Fruit fly (Drosophila melanogaster) whole organism, embryonic: ENCODE results near the gene Cdc7.
A peak's percentile ranks its signal among the peaks of the same experiment; 100 is the strongest.

ENCODE experiments used
- CG10431 ChIP-seq: fragments of 200-800 bp; sonication (Bioruptor generic); optimal IDR thresholded peaks from 3 replicates; lab custom pipeline; 2018; ENCODE audit warnings: missing biosample characterization, mild to moderate bottlenecking, missing genetic modification characterization
- CG11085 ChIP-seq: fragments of 200-800 bp; sonication (Bioruptor generic); IDR thresholded peaks from 2 replicates; pipeline ENCODE4 v1.3.6; 2022; ENCODE audit warnings: missing biosample characterization, missing genetic modification characterization
- CG11456 ChIP-seq: fragments of 200-800 bp; sonication (Bioruptor generic); IDR thresholded peaks from 3 replicates; pipeline ENCODE4 v1.3.6; 2022; ENCODE audit warnings: missing biosample characterization, missing genetic modification characterization
- CG12071 ChIP-seq: fragments of 200-800 bp; sonication (Bioruptor generic); optimal IDR thresholded peaks from 3 replicates; lab custom pipeline; 2018; ENCODE audit warnings: missing biosample characterization, mild to moderate bottlenecking, missing genetic modification characterization
- CG13296 ChIP-seq: fragments of 200-800 bp; sonication (Bioruptor generic); optimal IDR thresholded peaks from 3 replicates; lab custom pipeline; 2018; ENCODE audit warnings: missing biosample characterization, mild to moderate bottlenecking, missing genetic modification characterization
- CG14050 ChIP-seq: fragments of 200-800 bp; sonication (Bioruptor generic); IDR thresholded peaks from 3 replicates; pipeline ENCODE4 v1.3.6; 2022; ENCODE audit warnings: missing biosample characterization, missing genetic modification characterization
- CG15073 ChIP-seq: fragments of 200-800 bp; sonication (Bioruptor generic); optimal IDR thresholded peaks from 2 replicates; lab custom pipeline; 2016; ENCODE audit warnings: missing biosample characterization, missing genetic modification characterization
- CG15514 ChIP-seq: fragments of 200-800 bp; sonication (Bioruptor generic); optimal IDR thresholded peaks from 3 replicates; lab custom pipeline; 2017; ENCODE audit warnings: missing biosample characterization, missing genetic modification characterization, mild to moderate bottlenecking, moderate library complexity, missing genetic modification reagents
- CG1602 ChIP-seq: fragments of 200-800 bp; sonication (Bioruptor generic); optimal IDR thresholded peaks from 3 replicates; lab custom pipeline; 2016; ENCODE audit warnings: missing biosample characterization, missing genetic modification characterization
- CG17612 ChIP-seq: fragments of 200-800 bp; sonication (Bioruptor generic); IDR thresholded peaks from 2 replicates; pipeline ENCODE4 v1.3.6; 2022; ENCODE audit warnings: missing biosample characterization, missing genetic modification characterization
- CG1792 ChIP-seq: fragments of 200-800 bp; sonication (Bioruptor generic); optimal IDR thresholded peaks from 2 replicates; lab custom pipeline; 2016; ENCODE audit warnings: missing biosample characterization, missing genetic modification characterization
- CG32772 ChIP-seq: fragments of 200-800 bp; sonication (Bioruptor generic); IDR thresholded peaks from 2 replicates; pipeline ENCODE4 v1.3.6; 2022; ENCODE audit warnings: missing biosample characterization, missing genetic modification characterization
- CG34224 ChIP-seq: fragments of 200-800 bp; sonication (Bioruptor generic); IDR thresholded peaks from 3 replicates; pipeline ENCODE4 v1.3.6; 2022; ENCODE audit warnings: missing biosample characterization, missing genetic modification characterization; ENCODE audit not compliant: partially characterized antibody
- CG42726 ChIP-seq: fragments of 200-800 bp; sonication (Bioruptor generic); IDR thresholded peaks from 2 replicates; pipeline ENCODE4 v1.3.6; 2022; ENCODE audit warnings: missing biosample characterization, missing genetic modification characterization; ENCODE audit not compliant: partially characterized antibody
- CG4730 ChIP-seq: fragments of 200-800 bp; sonication (Bioruptor generic); IDR thresholded peaks from 2 replicates; pipeline ENCODE4 v1.3.6; 2022; ENCODE audit warnings: missing biosample characterization, missing genetic modification characterization
- CG6765 ChIP-seq: fragments of 200-800 bp; sonication (Bioruptor generic); optimal IDR thresholded peaks from 3 replicates; lab custom pipeline; 2017; ENCODE audit warnings: missing biosample characterization, mild to moderate bottlenecking, missing genetic modification characterization
- CG7556 ChIP-seq: fragments of 200-800 bp; sonication (Bioruptor generic); optimal IDR thresholded peaks from 2 replicates; lab custom pipeline; 2017; ENCODE audit warnings: missing biosample characterization, mild to moderate bottlenecking, missing genetic modification characterization
- CG7745 ChIP-seq: fragments of 200-800 bp; sonication (Bioruptor generic); optimal IDR thresholded peaks from 2 replicates; lab custom pipeline; 2018; ENCODE audit warnings: missing biosample characterization, mild to moderate bottlenecking, missing genetic modification characterization, moderate library complexity
- CG8359 ChIP-seq: fragments of 200-800 bp; sonication (Bioruptor generic); optimal IDR thresholded peaks from 2 replicates; lab custom pipeline; 2017; ENCODE audit warnings: missing biosample characterization, mild to moderate bottlenecking, missing genetic modification characterization, borderline replicate concordance
- Deaf1 ChIP-seq: fragments of 200-800 bp; optimal IDR thresholded peaks from 3 replicates; lab custom pipeline; 2019; ENCODE audit warnings: missing biosample characterization, mild to moderate bottlenecking, missing genetic modification characterization, moderate library complexity
- Doc2 ChIP-seq: fragments of 200-800 bp; sonication (Bioruptor generic); IDR thresholded peaks from 2 replicates; pipeline ENCODE4 v1.3.6; 2022; ENCODE audit warnings: missing biosample characterization, missing genetic modification characterization
- E2f2 ChIP-seq: fragments of 200-800 bp; sonication (Bioruptor generic); IDR thresholded peaks from 2 replicates; pipeline ENCODE4 v1.3.6; 2022; ENCODE audit warnings: missing biosample characterization, missing genetic modification characterization
- Fer2 ChIP-seq: fragments of 200-800 bp; sonication (Bioruptor generic); optimal IDR thresholded peaks from 2 replicates; lab custom pipeline; 2018; ENCODE audit warnings: missing biosample characterization, mild to moderate bottlenecking, missing genetic modification characterization, moderate library complexity
- HLH4C ChIP-seq: fragments of 200-800 bp; sonication (Bioruptor generic); IDR thresholded peaks from 3 replicates; pipeline ENCODE4 v1.3.6; 2022; ENCODE audit warnings: missing biosample characterization, missing genetic modification characterization; ENCODE audit not compliant: partially characterized antibody
- Hey ChIP-seq: fragments of 200-800 bp; sonication (Bioruptor generic); optimal IDR thresholded peaks from 3 replicates; lab custom pipeline; 2018; ENCODE audit warnings: missing biosample characterization, mild to moderate bottlenecking, missing genetic modification characterization
- PHDP ChIP-seq: fragments of 200-800 bp; sonication (Bioruptor generic); optimal IDR thresholded peaks from 3 replicates; lab custom pipeline; 2018; ENCODE audit warnings: missing biosample characterization, mild to moderate bottlenecking, missing genetic modification characterization, moderate library complexity
- Pdp1 ChIP-seq, 2 experiments: fragments of 200-800 bp; sonication (Bioruptor generic); optimal IDR thresholded peaks; 3 replicates each; lab custom pipeline; 2016; ENCODE audit warnings: missing biosample characterization in 2 of 2, missing genetic modification characterization in 2 of 2, mild to moderate bottlenecking in 1 of 2, moderate library complexity in 1 of 2
- Ssrp ChIP-seq: fragments of 200-800 bp; sonication (Bioruptor generic); optimal IDR thresholded peaks from 2 replicates; lab custom pipeline; 2018; ENCODE audit warnings: missing biosample characterization, mild to moderate bottlenecking, missing genetic modification characterization, moderate library complexity
- crp ChIP-seq, 2 experiments: fragments of 200-800 bp; sonication (Bioruptor generic); optimal IDR thresholded peaks; 2 replicates in 1 of 2; 3 replicates in 1 of 2; lab custom pipeline; 2017; ENCODE audit warnings: missing biosample characterization in 2 of 2, missing genetic modification characterization in 2 of 2, mild to moderate bottlenecking in 1 of 2, moderate library complexity in 1 of 2
- dati ChIP-seq: fragments of 200-800 bp; sonication (Bioruptor generic); IDR thresholded peaks from 2 replicates; pipeline ENCODE4 v1.3.6; 2022; ENCODE audit warnings: missing biosample characterization, missing genetic modification characterization
- dmrt99B ChIP-seq: fragments of 200-800 bp; sonication (Bioruptor generic); optimal IDR thresholded peaks from 2 replicates; lab custom pipeline; 2018; ENCODE audit warnings: missing biosample characterization, mild to moderate bottlenecking, missing genetic modification characterization, moderate library complexity
- gcm ChIP-seq: fragments of 200-800 bp; sonication (Bioruptor generic); optimal IDR thresholded peaks from 2 replicates; lab custom pipeline; 2019; ENCODE audit warnings: missing biosample characterization, mild to moderate bottlenecking, missing genetic modification characterization, moderate library complexity
- gsb ChIP-seq: fragments of 200-800 bp; sonication (Bioruptor generic); IDR thresholded peaks from 2 replicates; pipeline ENCODE4 v1.3.6; 2022; ENCODE audit warnings: missing biosample characterization, missing genetic modification characterization
- jigr1 ChIP-seq: fragments of 200-800 bp; sonication (Bioruptor generic); IDR thresholded peaks from 3 replicates; pipeline ENCODE4 v1.3.6; 2022; ENCODE audit warnings: missing biosample characterization, missing genetic modification characterization
- kni ChIP-seq: fragments of 200-800 bp; sonication (Bioruptor generic); optimal IDR thresholded peaks from 3 replicates; lab custom pipeline; 2017; ENCODE audit warnings: mild to moderate bottlenecking, missing biosample characterization, missing genetic modification reagents, missing genetic modification characterization
- lola ChIP-seq, 3 experiments: fragments of >200 bp in 2 of 3; fragments of 200-800 bp in 1 of 3; sonication (Bioruptor generic) in 1 of 3; optimal IDR thresholded peaks; 2 replicates each; lab custom pipeline; 2017 to 2019; ENCODE audit warnings: missing biosample characterization in 3 of 3, missing genetic modification characterization in 3 of 3, mild to moderate bottlenecking in 1 of 3, moderate library complexity in 1 of 3
- lov ChIP-seq, 2 experiments: fragments of 200-800 bp in 1 of 2; fragments of >200 bp in 1 of 2; sonication (Bioruptor generic) in 1 of 2; IDR thresholded peaks in 1 of 2; optimal IDR thresholded peaks in 1 of 2; 2 replicates in 1 of 2; 3 replicates in 1 of 2; pipeline versions ENCODE4 v1.3.6 to Lab custom; 2017 to 2022; ENCODE audit warnings: missing biosample characterization in 1 of 2, missing genetic modification characterization in 1 of 2
- maf-S ChIP-seq: fragments of 200-800 bp; sonication (Bioruptor generic); optimal IDR thresholded peaks from 2 replicates; lab custom pipeline; 2016; ENCODE audit warnings: missing biosample characterization, missing genetic modification characterization
- pan ChIP-seq, 4 experiments: fragments of >200 bp in 3 of 4; fragments of 200-800 bp in 1 of 4; sonication (Bioruptor generic) in 1 of 4; optimal IDR thresholded peaks in 3 of 4; IDR thresholded peaks in 1 of 4; 2 replicates each; pipeline versions ENCODE4 v1.3.6 to Lab custom; 2017 to 2022; ENCODE audit warnings: missing biosample characterization in 2 of 4, missing genetic modification characterization in 2 of 4, mixed read lengths in 1 of 4
- pum ChIP-seq: fragments of 200-800 bp; sonication (Bioruptor generic); optimal IDR thresholded peaks from 2 replicates; lab custom pipeline; 2016; ENCODE audit warnings: missing biosample characterization, missing genetic modification characterization
- sc ChIP-seq, 3 experiments: fragments of >200 bp in 2 of 3; fragments of 200-800 bp in 1 of 3; sonication (Bioruptor generic) in 1 of 3; optimal IDR thresholded peaks; 2 replicates in 2 of 3; 3 replicates in 1 of 3; lab custom pipeline; 2017; ENCODE audit warnings: mild to moderate bottlenecking in 1 of 3, missing biosample characterization in 1 of 3, missing genetic modification characterization in 1 of 3, missing genetic modification reagents in 1 of 3
- sens-2 ChIP-seq: fragments of 200-800 bp; sonication (Bioruptor generic); IDR thresholded peaks from 2 replicates; pipeline ENCODE4 v1.3.6; 2022; ENCODE audit warnings: missing biosample characterization, missing genetic modification characterization
- sisA ChIP-seq: fragments of 200-800 bp; sonication (Bioruptor generic); IDR thresholded peaks from 2 replicates; pipeline ENCODE4 v1.3.6; 2022; ENCODE audit warnings: missing biosample characterization, missing genetic modification characterization
- stc ChIP-seq: fragments of 200-800 bp; sonication (Bioruptor generic); IDR thresholded peaks from 2 replicates; pipeline ENCODE4 v1.3.6; 2022; ENCODE audit warnings: missing biosample characterization, missing genetic modification characterization
- tll ChIP-seq, 2 experiments: fragments of 200-800 bp in 1 of 2; fragments of >200 bp in 1 of 2; sonication (Bioruptor generic) in 1 of 2; optimal IDR thresholded peaks; 2 replicates each; lab custom pipeline; 2017 to 2019; ENCODE audit warnings: missing biosample characterization in 2 of 2, missing genetic modification characterization in 2 of 2, mild to moderate bottlenecking in 1 of 2, moderate library complexity in 1 of 2
- zen ChIP-seq: fragments of 200-800 bp; sonication (Bioruptor generic); optimal IDR thresholded peaks from 3 replicates; lab custom pipeline; 2018; ENCODE audit warnings: missing biosample characterization, mild to moderate bottlenecking, missing genetic modification characterization, moderate library complexity

Cdc7 gene

DNA sequence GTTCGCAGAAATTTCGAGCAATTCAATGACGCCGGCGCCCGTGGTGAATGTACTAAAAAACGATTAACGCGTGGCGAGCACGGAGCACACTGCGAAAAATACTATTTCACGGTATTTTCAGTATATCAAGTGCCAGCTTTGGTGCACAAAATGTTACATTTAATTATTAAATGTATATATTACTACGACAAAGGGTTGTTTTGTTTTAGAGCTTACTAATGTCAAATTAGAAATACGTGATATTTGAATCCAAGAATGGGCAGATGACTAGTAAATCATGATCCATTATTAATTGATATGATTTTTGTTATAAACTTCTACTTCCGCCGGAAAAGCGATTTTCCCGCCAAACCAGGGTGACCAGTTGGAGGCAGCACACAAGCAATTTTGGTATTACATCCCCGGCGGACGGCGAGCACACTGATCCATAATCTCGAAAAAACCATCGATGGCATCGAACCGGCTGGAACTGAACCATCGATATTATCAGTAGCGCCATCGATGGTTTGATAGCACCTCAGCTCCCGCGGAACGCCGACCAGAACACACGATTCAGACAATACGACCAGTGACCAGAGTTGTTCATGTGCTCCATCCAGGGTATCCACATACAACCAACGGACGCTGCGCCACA, at the start of gene Cdc7, which contains the start of gene CG3226 (continued):
- TF ChIP-seq Ssrp (tag; lab: Kevin White, UChicago) (peak; percentile 7), CG32772 (no peak), kni (GFP tag; lab: Kevin White, UChicago) (peak; percentile 86), E2f2 (GFP tag; lab: Robert Waterston, UW) (peak; percentile 77), CG34224 (peak; percentile 45; the same call in 2 of the 3 replicates), gsb (GFP tag; lab: Robert Waterston, UW) (no peak), gcm (GFP tag; lab: Kevin White, UChicago) (peak; percentile 74), CG15514 (peak; percentile 92), pan (optimal IDR thresholded peaks at IDR 0.05; lab: Kevin White, UChicago) (no peak), pan (GFP tag; optimal IDR thresholded peaks at IDR 0.05 in 1 of 2, IDR thresholded peaks at IDR 0.05 in 1 of 2) (peak in 1 of 2 experiments; percentile 58), Deaf1 (tag; lab: Kevin White, UChicago) (no peak), lola (GFP tag; optimal IDR thresholded peaks at IDR 0.05; lab: Kevin White, UChicago) (peak in 1 of 3 experiments; percentile 47), dati (0 out of 2 replicates have a peak, but pooled peaks have one; percentile 35), sens-2 (GFP tag; lab: Robert Waterston, UW) (no peak), sc (optimal IDR thresholded peaks at IDR 0.05; lab: Kevin White, UChicago) (no peak), sc (GFP tag; optimal IDR thresholded peaks at IDR 0.05; lab: Kevin White, UChicago) (peak; percentile 48), Doc2 (GFP tag; lab: Robert Waterston, UW) (no peak), CG11456 (GFP tag; lab: Robert Waterston, UW) (peak; percentile 78; the same call in 2 of the 3 replicates), PHDP (peak; percentile 78), CG17612 (no peak), CG14050 (GFP tag; lab: Robert Waterston, UW) (peak; percentile 48; the same call in 1 of the 3 replicates), crp (GFP tag; optimal IDR thresholded peaks at IDR 0.05; lab: Kevin White, UChicago) (peak in 1 of 2 experiments; percentile 48), CG4730 (GFP tag; lab: Robert Waterston, UW) (0 out of 2 replicates have a peak, but pooled peaks have one; percentile 26), CG12071 (GFP tag; lab: Kevin White, UChicago) (peak; percentile 79), sisA (no peak), Pdp1 (GFP tag; optimal IDR thresholded peaks at IDR 0.05; lab: Kevin White, UChicago) (peak; percentile 31 to 43), CG42726 (GFP tag; lab: Robert Waterston, UW) (peak; percentile 83), zen (tag; lab: Kevin White, UChicago) (peak; percentile 23), CG1792 (GFP tag; lab: Kevin White, UChicago) (no peak), tll (GFP tag; optimal IDR thresholded peaks at IDR 0.05; lab: Kevin White, UChicago) (no peak), jigr1 (GFP tag; lab: Robert Waterston, UW) (no peak), pum (GFP tag; lab: Kevin White, UChicago) (no peak), CG7745 (tag; lab: Kevin White, UChicago) (peak; percentile 14), Hey (peak; percentile 40), lov (optimal IDR thresholded peaks at IDR 0.05; lab: Kevin White, UChicago) (no peak), lov (GFP tag; IDR thresholded peaks at IDR 0.05; lab: Robert Waterston, UW) (0 out of 3 replicates have a peak, but pooled peaks have one; percentile 46), HLH4C (GFP tag; lab: Robert Waterston, UW) (peak; percentile 62), CG10431 (peak; percentile 73), CG11085 (no peak), CG6765 (GFP tag; lab: Kevin White, UChicago) (peak; percentile 92), CG8359 (GFP tag; lab: Kevin White, UChicago) (peak; percentile 58), CG1602 (no peak), Fer2 (peak; percentile 67), CG15073 (GFP tag; lab: Kevin White, UChicago) (no peak), stc (GFP tag; lab: Robert Waterston, UW) (peak; percentile 65; the same call in 1 of the 2 replicates), dmrt99B (tag; lab: Kevin White, UChicago) (peak; percentile 67), maf-S (GFP tag; lab: Kevin White, UChicago) (peak; percentile 17), CG13296 (GFP tag; lab: Kevin White, UChicago) (peak; percentile 87), CG7556 (GFP tag; lab: Kevin White, UChicago) (peak; percentile 67)
